Fruit fly (Drosophila melanogaster) whole organism, embryonic: Measurements from ENCODE around the gene att-ORFB.

Experiments
- B-H2 ChIP-seq: fragments of 200-800 bp; sonication (Bioruptor generic); optimal IDR thresholded peaks from 2 replicates; lab custom pipeline; 2018; ENCODE audit warnings: missing biosample characterization, mild to moderate bottlenecking, missing genetic modification characterization
- Bgb ChIP-seq: fragments of 200-800 bp; sonication (Bioruptor generic); IDR thresholded peaks from 2 replicates; pipeline ENCODE4 v1.3.6; 2022; ENCODE audit warnings: missing biosample characterization, missing genetic modification characterization; ENCODE audit not compliant: partially characterized antibody
- Blimp-1 ChIP-seq: fragments of 200-800 bp; sonication (Bioruptor generic); optimal IDR thresholded peaks from 3 replicates; lab custom pipeline; 2018; ENCODE audit warnings: missing biosample characterization, missing genetic modification characterization, mild to moderate bottlenecking, moderate library complexity, missing genetic modification reagents
- CG10209 ChIP-seq: fragments of 200-800 bp; sonication (Bioruptor generic); optimal IDR thresholded peaks from 3 replicates; lab custom pipeline; 2017; ENCODE audit warnings: missing biosample characterization, mild to moderate bottlenecking, missing genetic modification characterization, missing genetic modification reagents
- CG10979 ChIP-seq: fragments of 200-800 bp; sonication (Bioruptor generic); optimal IDR thresholded peaks from 2 replicates; lab custom pipeline; 2018; ENCODE audit warnings: missing biosample characterization, mild to moderate bottlenecking, missing genetic modification characterization, moderate library complexity
- CG11247 ChIP-seq: fragments of 200-800 bp; sonication (Bioruptor generic); IDR thresholded peaks from 2 replicates; pipeline ENCODE4 v1.3.6; 2022; ENCODE audit warnings: missing biosample characterization, missing genetic modification characterization
- CG11398 ChIP-seq: fragments of 200-800 bp; sonication (Bioruptor generic); optimal IDR thresholded peaks from 2 replicates; lab custom pipeline; 2016; ENCODE audit warnings: missing biosample characterization, missing genetic modification characterization
- CG11560 ChIP-seq: fragments of 200-800 bp; sonication (Bioruptor generic); IDR thresholded peaks from 3 replicates; pipeline ENCODE4 v1.3.6; 2022; ENCODE audit warnings: missing biosample characterization, missing genetic modification characterization
- CG12104 ChIP-seq: fragments of 200-800 bp; sonication (Bioruptor generic); optimal IDR thresholded peaks from 3 replicates; lab custom pipeline; 2016; ENCODE audit warnings: missing biosample characterization, missing genetic modification characterization
- CG13624 ChIP-seq: fragments of 200-800 bp; sonication (Bioruptor generic); optimal IDR thresholded peaks from 2 replicates; lab custom pipeline; 2016; ENCODE audit warnings: missing biosample characterization, missing genetic modification characterization
- CG14710 ChIP-seq: fragments of 200-800 bp; sonication (Bioruptor generic); optimal IDR thresholded peaks from 3 replicates; lab custom pipeline; 2019; ENCODE audit warnings: missing biosample characterization, mild to moderate bottlenecking, missing genetic modification characterization, moderate library complexity
- CG15073 ChIP-seq: fragments of 200-800 bp; sonication (Bioruptor generic); optimal IDR thresholded peaks from 2 replicates; lab custom pipeline; 2016; ENCODE audit warnings: missing biosample characterization, missing genetic modification characterization
- CG15696 ChIP-seq: fragments of 200-800 bp; sonication (Bioruptor generic); optimal IDR thresholded peaks from 2 replicates; lab custom pipeline; 2019; ENCODE audit warnings: missing biosample characterization, mild to moderate bottlenecking, missing genetic modification characterization, moderate library complexity
- CG18262 ChIP-seq: fragments of 200-800 bp; optimal IDR thresholded peaks from 3 replicates; lab custom pipeline; 2019; ENCODE audit warnings: missing biosample characterization, mild to moderate bottlenecking, missing genetic modification characterization, moderate library complexity
- CG18476 ChIP-seq: fragments of 200-800 bp; sonication (Bioruptor generic); optimal IDR thresholded peaks from 2 replicates; lab custom pipeline; 2016; ENCODE audit warnings: missing biosample characterization, mild to moderate bottlenecking, missing genetic modification characterization
- CG2712 ChIP-seq: fragments of 200-800 bp; optimal IDR thresholded peaks from 3 replicates; lab custom pipeline; 2019; ENCODE audit warnings: missing biosample characterization, mild to moderate bottlenecking, missing genetic modification characterization, moderate library complexity
- CG30403 ChIP-seq: fragments of 200-800 bp; sonication (Bioruptor generic); optimal IDR thresholded peaks from 3 replicates; lab custom pipeline; 2016; ENCODE audit warnings: missing biosample characterization, missing genetic modification characterization
- CG4730 ChIP-seq: fragments of 200-800 bp; sonication (Bioruptor generic); IDR thresholded peaks from 2 replicates; pipeline ENCODE4 v1.3.6; 2022; ENCODE audit warnings: missing biosample characterization, missing genetic modification characterization
- CG6854 ChIP-seq: fragments of 200-800 bp; sonication (Bioruptor generic); optimal IDR thresholded peaks from 3 replicates; lab custom pipeline; 2017; ENCODE audit warnings: missing biosample characterization, mild to moderate bottlenecking, missing genetic modification characterization
- CG7271 ChIP-seq: fragments of 200-800 bp; sonication (Bioruptor generic); optimal IDR thresholded peaks from 2 replicates; lab custom pipeline; 2018; ENCODE audit warnings: missing biosample characterization, mild to moderate bottlenecking, missing genetic modification characterization, moderate library complexity
- CG8359 ChIP-seq: fragments of 200-800 bp; sonication (Bioruptor generic); optimal IDR thresholded peaks from 2 replicates; lab custom pipeline; 2017; ENCODE audit warnings: missing biosample characterization, mild to moderate bottlenecking, missing genetic modification characterization, borderline replicate concordance
- CoRest ChIP-seq: fragments of 200-800 bp; sonication (Bioruptor generic); optimal IDR thresholded peaks from 3 replicates; lab custom pipeline; 2018; ENCODE audit warnings: missing biosample characterization, mild to moderate bottlenecking, missing genetic modification characterization, moderate library complexity
- CrebB ChIP-seq: fragments of 200-800 bp; sonication (Bioruptor generic); optimal IDR thresholded peaks from 3 replicates; lab custom pipeline; 2018; ENCODE audit warnings: missing biosample characterization, mild to moderate bottlenecking, missing genetic modification characterization
- Dip2 ChIP-seq: fragments of 200-800 bp; sonication (Bioruptor generic); IDR thresholded peaks from 2 replicates; pipeline ENCODE4 v1.3.6; 2022; ENCODE audit warnings: missing biosample characterization, missing genetic modification characterization
- Eip74EF ChIP-seq, 2 experiments: fragments of 200-800 bp in 1 of 2; fragments of >200 bp in 1 of 2; sonication (Bioruptor generic) in 1 of 2; optimal IDR thresholded peaks; 2 replicates each; lab custom pipeline; 2017 to 2019; ENCODE audit warnings: missing biosample characterization in 2 of 2, missing genetic modification characterization in 2 of 2, mild to moderate bottlenecking in 1 of 2, moderate library complexity in 1 of 2
- HLH4C ChIP-seq: fragments of 200-800 bp; sonication (Bioruptor generic); IDR thresholded peaks from 3 replicates; pipeline ENCODE4 v1.3.6; 2022; ENCODE audit warnings: missing biosample characterization, missing genetic modification characterization; ENCODE audit not compliant: partially characterized antibody
- Meics ChIP-seq: fragments of 200-800 bp; sonication (Bioruptor generic); optimal IDR thresholded peaks from 2 replicates; lab custom pipeline; 2017; ENCODE audit warnings: missing biosample characterization, mild to moderate bottlenecking, missing genetic modification characterization
- Mes4 ChIP-seq: fragments of 200-800 bp; sonication (Bioruptor generic); optimal IDR thresholded peaks from 2 replicates; lab custom pipeline; 2016; ENCODE audit warnings: missing biosample characterization, missing genetic modification characterization
- NC2β ChIP-seq: fragments of 200-800 bp; sonication (Bioruptor generic); optimal IDR thresholded peaks from 2 replicates; lab custom pipeline; 2016; ENCODE audit warnings: missing biosample characterization, missing genetic modification characterization
- Nf-YA ChIP-seq: fragments of 200-800 bp; sonication (Bioruptor generic); IDR thresholded peaks from 2 replicates; pipeline ENCODE4 v1.3.6; 2022; ENCODE audit warnings: missing biosample characterization, missing genetic modification characterization
- Ptx1 ChIP-seq: fragments of 200-800 bp; sonication (Bioruptor generic); IDR thresholded peaks from 2 replicates; pipeline ENCODE4 v1.3.6; 2022; ENCODE audit warnings: missing biosample characterization, missing genetic modification characterization
- Side ChIP-seq: fragments of 200-800 bp; sonication (Bioruptor generic); optimal IDR thresholded peaks from 2 replicates; lab custom pipeline; 2016; ENCODE audit warnings: missing biosample characterization, missing genetic modification characterization
- Tbp ChIP-seq: fragments of >200 bp; optimal IDR thresholded peaks from 2 replicates; lab custom pipeline; 2018; ENCODE audit warnings: missing biosample characterization, missing genetic modification characterization
- az2 ChIP-seq: fragments of 200-800 bp; sonication (Bioruptor generic); optimal IDR thresholded peaks from 3 replicates; lab custom pipeline; 2016; ENCODE audit warnings: missing biosample characterization, missing genetic modification characterization
- corto ChIP-seq: fragments of 200-800 bp; sonication (Bioruptor generic); optimal IDR thresholded peaks from 2 replicates; lab custom pipeline; 2016; ENCODE audit warnings: missing biosample characterization, mild to moderate bottlenecking, missing genetic modification characterization, moderate library complexity
- dmrt99B ChIP-seq: fragments of 200-800 bp; sonication (Bioruptor generic); optimal IDR thresholded peaks from 2 replicates; lab custom pipeline; 2018; ENCODE audit warnings: missing biosample characterization, mild to moderate bottlenecking, missing genetic modification characterization, moderate library complexity
- ems ChIP-seq: fragments of 200-800 bp; sonication (Bioruptor generic); optimal IDR thresholded peaks from 3 replicates; lab custom pipeline; 2016; ENCODE audit warnings: missing biosample characterization, missing genetic modification characterization
- gce ChIP-seq: fragments of 200-800 bp; sonication (Bioruptor generic); IDR thresholded peaks from 3 replicates; pipeline ENCODE4 v1.3.6; 2022; ENCODE audit warnings: missing biosample characterization, missing genetic modification characterization
- h ChIP-seq: fragments of >200 bp; optimal IDR thresholded peaks from 2 replicates; lab custom pipeline; 2017
- hbn ChIP-seq: fragments of 200-800 bp; sonication (Bioruptor generic); IDR thresholded peaks from 2 replicates; pipeline ENCODE4 v1.3.6; 2022; ENCODE audit warnings: missing biosample characterization, missing genetic modification characterization; ENCODE audit not compliant: partially characterized antibody
- lilli ChIP-seq: fragments of 200-800 bp; sonication (Bioruptor generic); optimal IDR thresholded peaks from 3 replicates; lab custom pipeline; 2016; ENCODE audit warnings: missing biosample characterization, missing genetic modification characterization
- nerfin-1 ChIP-seq: fragments of 200-800 bp; sonication (Bioruptor generic); optimal IDR thresholded peaks from 3 replicates; lab custom pipeline; 2019; ENCODE audit warnings: missing biosample characterization, mild to moderate bottlenecking, missing genetic modification characterization, moderate library complexity
- pan ChIP-seq, 4 experiments: fragments of >200 bp in 3 of 4; fragments of 200-800 bp in 1 of 4; sonication (Bioruptor generic) in 1 of 4; optimal IDR thresholded peaks in 3 of 4; IDR thresholded peaks in 1 of 4; 2 replicates each; pipeline versions ENCODE4 v1.3.6 to Lab custom; 2017 to 2022; ENCODE audit warnings: missing biosample characterization in 2 of 4, missing genetic modification characterization in 2 of 4, mixed read lengths in 1 of 4
- run ChIP-seq: fragments of 200-800 bp; sonication (Bioruptor generic); optimal IDR thresholded peaks from 3 replicates; lab custom pipeline; 2018; ENCODE audit warnings: missing biosample characterization, mild to moderate bottlenecking, missing genetic modification characterization
- sens-2 ChIP-seq: fragments of 200-800 bp; sonication (Bioruptor generic); IDR thresholded peaks from 2 replicates; pipeline ENCODE4 v1.3.6; 2022; ENCODE audit warnings: missing biosample characterization, missing genetic modification characterization
- slou ChIP-seq: fragments of 200-800 bp; sonication (Bioruptor generic); optimal IDR thresholded peaks from 3 replicates; lab custom pipeline; 2016; ENCODE audit warnings: missing biosample characterization, missing genetic modification characterization
- sr ChIP-seq: fragments of 200-800 bp; sonication (Bioruptor generic); IDR thresholded peaks from 3 replicates; pipeline ENCODE4 v1.3.6; 2022; ENCODE audit warnings: missing biosample characterization, missing genetic modification characterization
- sug ChIP-seq: fragments of 200-800 bp; optimal IDR thresholded peaks from 2 replicates; lab custom pipeline; 2019; ENCODE audit warnings: missing biosample characterization, mild to moderate bottlenecking, missing genetic modification characterization, moderate library complexity
- unpg ChIP-seq: fragments of 200-800 bp; sonication (Bioruptor generic); optimal IDR thresholded peaks from 3 replicates; lab custom pipeline; 2018; ENCODE audit warnings: missing biosample characterization, mild to moderate bottlenecking, missing genetic modification characterization, moderate library complexity
- vnd ChIP-seq: fragments of 200-800 bp; sonication (Bioruptor generic); IDR thresholded peaks from 3 replicates; pipeline ENCODE4 v1.3.6; 2022; ENCODE audit warnings: missing biosample characterization, missing genetic modification characterization; ENCODE audit not compliant: partially characterized antibody
- yki ChIP-seq: fragments of >200 bp; optimal IDR thresholded peaks from 3 replicates; lab custom pipeline; 2018

The att-ORFB gene

DNA sequence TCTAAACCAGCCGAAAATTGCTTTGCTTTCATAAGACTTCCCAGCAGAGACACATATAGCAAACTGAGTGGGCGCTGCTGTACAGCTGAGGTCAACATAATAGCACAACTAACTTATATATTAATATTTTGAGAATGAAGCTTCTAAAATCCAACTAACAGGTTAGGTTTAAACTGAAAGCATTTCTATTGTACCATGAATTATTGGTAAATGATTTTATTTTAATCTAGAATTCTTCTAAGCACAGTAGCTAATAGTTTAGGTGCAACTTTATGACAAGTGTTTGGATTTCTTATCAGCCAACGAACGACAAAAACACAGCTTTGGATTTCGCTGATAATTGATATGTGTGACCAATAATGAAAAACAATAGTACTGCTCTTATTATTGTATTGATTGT lies 823 bp upstream of the att-ORFB start (continued):
- TF ChIP-seq CG4730 (GFP tag; lab: Robert Waterston, UW) = peak; percentile 51
- no peak for TF ChIP-seq vnd (GFP tag; lab: Robert Waterston, UW)
- TF ChIP-seq CG18476 = peak; percentile 5
- TF ChIP-seq h (lab: Kevin White, UChicago) = no peak
- no peak for TF ChIP-seq Dip2 (GFP tag; lab: Robert Waterston, UW)
- peak; percentile 80 for TF ChIP-seq sr
- peak; percentile 34 for TF ChIP-seq CG6854 (GFP tag; lab: Kevin White, UChicago)
- peak; percentile 47 for TF ChIP-seq unpg (GFP tag; lab: Kevin White, UChicago)
- peak; percentile 63; the same call in 1 of the 2 replicates for TF ChIP-seq CG11247 (GFP tag; lab: Robert Waterston, UW)
- TF ChIP-seq CG7271 (tag; lab: Kevin White, UChicago) = no peak
- TF ChIP-seq CG8359 (GFP tag; lab: Kevin White, UChicago) = no peak
- TF ChIP-seq Mes4 (GFP tag; lab: Kevin White, UChicago) = no peak
- TF ChIP-seq Nf-YA (GFP tag; lab: Robert Waterston, UW) = no peak
- no peak for TF ChIP-seq run (tag; lab: Kevin White, UChicago)
- peak; percentile 85 for TF ChIP-seq sug (tag; lab: Kevin White, UChicago)
- no peak for TF ChIP-seq nerfin-1
- TF ChIP-seq sens-2 = peak; percentile 7; the same call in 1 of the 2 replicates
- no peak for TF ChIP-seq B-H2 (GFP tag; lab: Kevin White, UChicago)
- TF ChIP-seq slou (GFP tag; lab: Kevin White, UChicago) = peak; percentile 14
- TF ChIP-seq corto (GFP tag; lab: Kevin White, UChicago) = peak; percentile 36
- TF ChIP-seq Bgb (GFP tag; lab: Robert Waterston, UW) = no peak
- TF ChIP-seq CG10979 (tag; lab: Kevin White, UChicago) = peak; percentile 51
- TF ChIP-seq Blimp-1 (GFP tag; lab: Kevin White, UChicago) = peak; percentile 43
- TF ChIP-seq CG12104 (GFP tag; lab: Kevin White, UChicago) = no peak
- TF ChIP-seq CG10209 (GFP tag; lab: Kevin White, UChicago) = no peak
- no peak for TF ChIP-seq gce (GFP tag; lab: Robert Waterston, UW)
- TF ChIP-seq lilli (GFP tag; lab: Kevin White, UChicago) = no peak
- peak; percentile 23 for TF ChIP-seq CG30403 (GFP tag; lab: Kevin White, UChicago)
- TF ChIP-seq hbn (GFP tag; lab: Robert Waterston, UW) = no peak
- TF ChIP-seq Tbp (GFP tag; lab: Kevin White, UChicago) = no peak
- no peak for TF ChIP-seq CrebB (tag; lab: Kevin White, UChicago)
- peak in 1 of 2 experiments; percentile 56 for TF ChIP-seq Eip74EF (GFP tag; optimal IDR thresholded peaks at IDR 0.05; lab: Kevin White, UChicago)
- peak; percentile 49 for TF ChIP-seq Side
- TF ChIP-seq Meics (GFP tag; lab: Kevin White, UChicago) = peak; percentile 14
- TF ChIP-seq CG15696 = no peak
- TF ChIP-seq CG11560 (tag; lab: Robert Waterston, UW) = peak; percentile 47; the same call in 1 of the 3 replicates
- peak; percentile 43 for TF ChIP-seq CG13624 (GFP tag; lab: Kevin White, UChicago)
- TF ChIP-seq az2 (GFP tag; lab: Kevin White, UChicago) = no peak
- peak; percentile 73 for TF ChIP-seq Ptx1
- no peak for TF ChIP-seq CG15073
- TF ChIP-seq CoRest (tag; lab: Kevin White, UChicago) = no peak
- TF ChIP-seq yki (lab: Kevin White, UChicago) = no peak
- no peak for TF ChIP-seq NC2β (GFP tag; lab: Kevin White, UChicago)
- TF ChIP-seq CG14710 (tag; lab: Kevin White, UChicago) = no peak
- TF ChIP-seq CG18262 = peak; percentile 67
- no peak for TF ChIP-seq HLH4C (GFP tag; lab: Robert Waterston, UW)
- peak; percentile 57 for TF ChIP-seq ems (GFP tag; lab: Kevin White, UChicago)
- peak; percentile 78 for TF ChIP-seq CG2712 (tag; lab: Kevin White, UChicago)
- peak; percentile 57 for TF ChIP-seq dmrt99B
- no peak for TF ChIP-seq pan (optimal IDR thresholded peaks at IDR 0.05; lab: Kevin White, UChicago)
- peak in 1 of 2 experiments; percentile 76 for TF ChIP-seq pan (GFP tag; optimal IDR thresholded peaks at IDR 0.05 in 1 of 2, IDR thresholded peaks at IDR 0.05 in 1 of 2)
- TF ChIP-seq CG11398 (GFP tag; lab: Kevin White, UChicago) = no peak
